Fruit fly (Drosophila melanogaster): Measurements from ENCODE around the gene CG5890.

DNA sequence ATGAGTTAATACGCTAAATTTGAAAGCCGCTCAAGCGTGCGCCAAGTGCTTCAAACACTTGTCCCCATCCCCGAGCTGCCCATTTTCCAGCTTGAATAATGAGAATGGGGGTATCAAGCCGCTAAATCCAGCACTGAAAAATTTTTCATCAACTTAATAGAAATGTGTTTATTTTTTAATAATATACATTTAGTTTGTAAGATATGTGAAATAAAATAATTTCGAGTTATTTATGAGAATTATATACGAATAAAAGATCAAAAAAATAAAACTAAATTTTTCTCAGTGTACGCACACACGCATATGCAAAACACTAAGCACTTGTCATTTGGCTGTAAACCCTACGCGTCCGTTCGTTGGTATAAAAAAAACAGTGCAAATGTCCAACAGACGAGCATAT lies 1.1 kb upstream of the CG5890 start:
- no peak for TF ChIP-seq psq (optimal IDR thresholded peaks at IDR 0.05)
- TF ChIP-seq Dll (optimal IDR thresholded peaks at IDR 0.05), result no peak
- TF ChIP-seq pan (optimal IDR thresholded peaks at IDR 0.05), result no peak
- TF ChIP-seq EcR (GFP tag; optimal IDR thresholded peaks at IDR 0.05), result no peak

Measured in whole organism.